Fruit fly (Drosophila melanogaster) whole organism, embryonic: ENCODE results near the gene CG17717.

Source experiments
- Asciz ChIP-seq: fragments of 200-800 bp; sonication (Bioruptor generic); optimal IDR thresholded peaks from 2 replicates; lab custom pipeline; 2017; ENCODE audit warnings: missing biosample characterization, mild to moderate bottlenecking, missing genetic modification characterization, missing genetic modification reagents
- CG10209 ChIP-seq: fragments of 200-800 bp; sonication (Bioruptor generic); optimal IDR thresholded peaks from 3 replicates; lab custom pipeline; 2017; ENCODE audit warnings: missing biosample characterization, mild to moderate bottlenecking, missing genetic modification characterization, missing genetic modification reagents
- CG10543 ChIP-seq: fragments of 200-800 bp; sonication (Bioruptor generic); optimal IDR thresholded peaks from 3 replicates; lab custom pipeline; 2017; ENCODE audit warnings: missing biosample characterization, mild to moderate bottlenecking, missing genetic modification characterization, moderate library complexity
- CG10979 ChIP-seq: fragments of 200-800 bp; sonication (Bioruptor generic); optimal IDR thresholded peaks from 2 replicates; lab custom pipeline; 2018; ENCODE audit warnings: missing biosample characterization, mild to moderate bottlenecking, missing genetic modification characterization, moderate library complexity
- CG11398 ChIP-seq: fragments of 200-800 bp; sonication (Bioruptor generic); optimal IDR thresholded peaks from 2 replicates; lab custom pipeline; 2016; ENCODE audit warnings: missing biosample characterization, missing genetic modification characterization
- CG11560 ChIP-seq: fragments of 200-800 bp; sonication (Bioruptor generic); IDR thresholded peaks from 3 replicates; pipeline ENCODE4 v1.3.6; 2022; ENCODE audit warnings: missing biosample characterization, missing genetic modification characterization
- CG12219 ChIP-seq: fragments of 200-800 bp; sonication (Bioruptor generic); optimal IDR thresholded peaks from 3 replicates; lab custom pipeline; 2018; ENCODE audit warnings: missing biosample characterization, mild to moderate bottlenecking, missing genetic modification characterization
- CG13296 ChIP-seq: fragments of 200-800 bp; sonication (Bioruptor generic); optimal IDR thresholded peaks from 3 replicates; lab custom pipeline; 2018; ENCODE audit warnings: missing biosample characterization, mild to moderate bottlenecking, missing genetic modification characterization
- CG14050 ChIP-seq: fragments of 200-800 bp; sonication (Bioruptor generic); IDR thresholded peaks from 3 replicates; pipeline ENCODE4 v1.3.6; 2022; ENCODE audit warnings: missing biosample characterization, missing genetic modification characterization
- CG1529 ChIP-seq: fragments of 200-800 bp; sonication (Bioruptor generic); optimal IDR thresholded peaks from 3 replicates; lab custom pipeline; 2018; ENCODE audit warnings: missing biosample characterization, missing genetic modification characterization
- CG15514 ChIP-seq: fragments of 200-800 bp; sonication (Bioruptor generic); optimal IDR thresholded peaks from 3 replicates; lab custom pipeline; 2017; ENCODE audit warnings: missing biosample characterization, missing genetic modification characterization, mild to moderate bottlenecking, moderate library complexity, missing genetic modification reagents
- CG16863 ChIP-seq: fragments of 200-800 bp; sonication (Bioruptor generic); optimal IDR thresholded peaks from 3 replicates; lab custom pipeline; 2016; ENCODE audit warnings: missing biosample characterization, missing genetic modification characterization
- CG30403 ChIP-seq: fragments of 200-800 bp; sonication (Bioruptor generic); optimal IDR thresholded peaks from 3 replicates; lab custom pipeline; 2016; ENCODE audit warnings: missing biosample characterization, missing genetic modification characterization
- CG4854 ChIP-seq: fragments of 200-800 bp; sonication (Bioruptor generic); optimal IDR thresholded peaks from 2 replicates; lab custom pipeline; 2016; ENCODE audit warnings: missing biosample characterization, missing genetic modification characterization, inconsistent platforms
- CG7271 ChIP-seq: fragments of 200-800 bp; sonication (Bioruptor generic); optimal IDR thresholded peaks from 2 replicates; lab custom pipeline; 2018; ENCODE audit warnings: missing biosample characterization, mild to moderate bottlenecking, missing genetic modification characterization, moderate library complexity
- CG7556 ChIP-seq: fragments of 200-800 bp; sonication (Bioruptor generic); optimal IDR thresholded peaks from 2 replicates; lab custom pipeline; 2017; ENCODE audit warnings: missing biosample characterization, mild to moderate bottlenecking, missing genetic modification characterization
- CG8089 ChIP-seq: fragments of 200-800 bp; sonication (Bioruptor generic); optimal IDR thresholded peaks from 3 replicates; lab custom pipeline; 2016; ENCODE audit warnings: missing biosample characterization, missing genetic modification characterization
- CG9876 ChIP-seq: fragments of 200-800 bp; sonication (Bioruptor generic); optimal IDR thresholded peaks from 2 replicates; lab custom pipeline; 2016; ENCODE audit warnings: missing biosample characterization, missing genetic modification characterization
- Deaf1 ChIP-seq: fragments of 200-800 bp; optimal IDR thresholded peaks from 3 replicates; lab custom pipeline; 2019; ENCODE audit warnings: missing biosample characterization, mild to moderate bottlenecking, missing genetic modification characterization, moderate library complexity
- Hr3 ChIP-seq: fragments of 200-800 bp; sonication (Bioruptor generic); optimal IDR thresholded peaks from 3 replicates; lab custom pipeline; 2016; ENCODE audit warnings: missing biosample characterization, missing genetic modification characterization
- Hr51 ChIP-seq, 2 experiments: fragments of 200-800 bp; sonication (Bioruptor generic); optimal IDR thresholded peaks; 2 replicates in 1 of 2; 3 replicates in 1 of 2; lab custom pipeline; 2016 to 2018; ENCODE audit warnings: missing biosample characterization in 2 of 2, missing genetic modification characterization in 2 of 2, mild to moderate bottlenecking in 1 of 2, moderate library complexity in 1 of 2
- MESR4 ChIP-seq: fragments of 200-800 bp; sonication (Bioruptor generic); optimal IDR thresholded peaks from 2 replicates; lab custom pipeline; 2018; ENCODE audit warnings: missing biosample characterization, mild to moderate bottlenecking, missing genetic modification characterization, moderate library complexity
- Med ChIP-seq: fragments of 200-800 bp; sonication (Bioruptor generic); peaks from one replicate; lab custom pipeline; 2016; ENCODE audit warnings: missing biosample characterization, missing genetic modification characterization, mild to moderate bottlenecking, inconsistent platforms, moderate library complexity
- Mrtf ChIP-seq: fragments of 200-800 bp; sonication (Bioruptor generic); IDR thresholded peaks from 3 replicates; pipeline ENCODE4 v1.3.6; 2022; ENCODE audit warnings: missing biosample characterization, missing genetic modification characterization
- NK7.1 ChIP-seq: fragments of 200-800 bp; sonication (Bioruptor generic); optimal IDR thresholded peaks from 3 replicates; lab custom pipeline; 2016; ENCODE audit warnings: missing biosample characterization, missing genetic modification characterization
- Rfx ChIP-seq: fragments of 200-800 bp; sonication (Bioruptor generic); IDR thresholded peaks from 2 replicates; pipeline ENCODE4 v1.3.6; 2022; ENCODE audit warnings: missing biosample characterization, missing genetic modification characterization
- Side ChIP-seq: fragments of 200-800 bp; sonication (Bioruptor generic); optimal IDR thresholded peaks from 2 replicates; lab custom pipeline; 2016; ENCODE audit warnings: missing biosample characterization, missing genetic modification characterization
- Sry-β ChIP-seq: fragments of 200-800 bp; sonication (Bioruptor generic); optimal IDR thresholded peaks from 2 replicates; lab custom pipeline; 2018; ENCODE audit warnings: missing biosample characterization, mild to moderate bottlenecking, missing genetic modification characterization, moderate library complexity
- Stat92E ChIP-seq, 3 experiments: fragments of >200 bp in 2 of 3; fragments of 200-800 bp in 1 of 3; sonication (Bioruptor generic) in 1 of 3; optimal IDR thresholded peaks; 2 replicates each; lab custom pipeline; 2017 to 2019; ENCODE audit warnings: missing biosample characterization in 3 of 3, missing genetic modification characterization in 3 of 3, mild to moderate bottlenecking in 1 of 3, moderate library complexity in 1 of 3
- ac ChIP-seq: fragments of 200-800 bp; sonication (Bioruptor generic); optimal IDR thresholded peaks from 3 replicates; lab custom pipeline; 2017; ENCODE audit warnings: missing biosample characterization, mild to moderate bottlenecking, missing genetic modification characterization
- ase ChIP-seq: fragments of 200-800 bp; sonication (Bioruptor generic); IDR thresholded peaks from 3 replicates; pipeline ENCODE4 v1.3.6; 2022; ENCODE audit warnings: missing biosample characterization, missing genetic modification characterization
- ci ChIP-seq: fragments of 200-800 bp; sonication (Bioruptor generic); IDR thresholded peaks from 3 replicates; pipeline ENCODE4 v1.3.6; 2022; ENCODE audit warnings: missing biosample characterization, missing genetic modification characterization
- dmrt11E ChIP-seq: fragments of 200-800 bp; sonication (Bioruptor generic); optimal IDR thresholded peaks from 3 replicates; lab custom pipeline; 2018; ENCODE audit warnings: missing biosample characterization, mild to moderate bottlenecking, missing genetic modification characterization, moderate library complexity
- dysf ChIP-seq: fragments of 200-800 bp; sonication (Bioruptor generic); IDR thresholded peaks from 3 replicates; pipeline ENCODE4 v1.3.6; 2022; ENCODE audit warnings: missing biosample characterization, missing genetic modification characterization
- fd3F ChIP-seq: fragments of 200-800 bp; sonication (Bioruptor generic); optimal IDR thresholded peaks from 2 replicates; lab custom pipeline; 2018; ENCODE audit warnings: missing biosample characterization, mild to moderate bottlenecking, missing genetic modification characterization, moderate library complexity
- gem ChIP-seq: fragments of 200-800 bp; sonication (Bioruptor generic); optimal IDR thresholded peaks from 2 replicates; lab custom pipeline; 2019; ENCODE audit warnings: missing biosample characterization, mild to moderate bottlenecking, missing genetic modification characterization, moderate library complexity
- h ChIP-seq: fragments of >200 bp; optimal IDR thresholded peaks from 2 replicates; lab custom pipeline; 2017
- hbn ChIP-seq: fragments of 200-800 bp; sonication (Bioruptor generic); IDR thresholded peaks from 2 replicates; pipeline ENCODE4 v1.3.6; 2022; ENCODE audit warnings: missing biosample characterization, missing genetic modification characterization; ENCODE audit not compliant: partially characterized antibody
- inv ChIP-seq: fragments of 200-800 bp; sonication (Bioruptor generic); IDR thresholded peaks from 2 replicates; pipeline ENCODE4 v1.3.6; 2022; ENCODE audit warnings: missing biosample characterization, missing genetic modification characterization; ENCODE audit not compliant: partially characterized antibody
- lab ChIP-seq: fragments of 200-800 bp; sonication (Bioruptor generic); optimal IDR thresholded peaks from 3 replicates; lab custom pipeline; 2017; ENCODE audit warnings: missing biosample characterization, missing genetic modification characterization, mild to moderate bottlenecking, moderate library complexity, missing genetic modification reagents
- lola ChIP-seq, 3 experiments: fragments of >200 bp in 2 of 3; fragments of 200-800 bp in 1 of 3; sonication (Bioruptor generic) in 1 of 3; optimal IDR thresholded peaks; 2 replicates each; lab custom pipeline; 2017 to 2019; ENCODE audit warnings: missing biosample characterization in 3 of 3, missing genetic modification characterization in 3 of 3, mild to moderate bottlenecking in 1 of 3, moderate library complexity in 1 of 3
- nau ChIP-seq: fragments of 200-800 bp; sonication (Bioruptor generic); optimal IDR thresholded peaks from 3 replicates; lab custom pipeline; 2017; ENCODE audit warnings: missing biosample characterization, mild to moderate bottlenecking, missing genetic modification characterization, missing genetic modification reagents
- pfk ChIP-seq: fragments of 200-800 bp; sonication (Bioruptor generic); optimal IDR thresholded peaks from 2 replicates; lab custom pipeline; 2018; ENCODE audit warnings: missing biosample characterization, mild to moderate bottlenecking, missing genetic modification characterization, moderate library complexity
- pum ChIP-seq: fragments of 200-800 bp; sonication (Bioruptor generic); optimal IDR thresholded peaks from 2 replicates; lab custom pipeline; 2016; ENCODE audit warnings: missing biosample characterization, missing genetic modification characterization
- sens ChIP-seq: fragments of 200-800 bp; sonication (Bioruptor generic); peaks from one replicate; lab custom pipeline; 2016; ENCODE audit warnings: missing biosample characterization, missing genetic modification characterization
- sima ChIP-seq: fragments of 200-800 bp; sonication (Bioruptor generic); optimal IDR thresholded peaks from 2 replicates; lab custom pipeline; 2016; ENCODE audit warnings: missing biosample characterization, missing genetic modification characterization
- slbo ChIP-seq: fragments of 200-800 bp; sonication (Bioruptor generic); IDR thresholded peaks from 2 replicates; pipeline ENCODE4 v1.3.6; 2022; ENCODE audit warnings: missing biosample characterization, missing genetic modification characterization
- tio ChIP-seq: fragments of 200-800 bp; sonication (Bioruptor generic); optimal IDR thresholded peaks from 2 replicates; lab custom pipeline; 2017; ENCODE audit warnings: missing biosample characterization, missing genetic modification characterization, inconsistent platforms
- trem ChIP-seq: fragments of 200-800 bp; optimal IDR thresholded peaks from 3 replicates; lab custom pipeline; 2019; ENCODE audit warnings: missing biosample characterization, mild to moderate bottlenecking, missing genetic modification characterization, moderate library complexity
- twi ChIP-seq: fragments of 200-800 bp; optimal IDR thresholded peaks from 2 replicates; lab custom pipeline; 2019; ENCODE audit warnings: missing biosample characterization, mild to moderate bottlenecking, missing genetic modification characterization, moderate library complexity
- usp ChIP-seq: fragments of >200 bp; optimal IDR thresholded peaks from 2 replicates; lab custom pipeline; 2017; ENCODE audit warnings: missing biosample characterization, missing genetic modification characterization

Gene CG17717

DNA sequence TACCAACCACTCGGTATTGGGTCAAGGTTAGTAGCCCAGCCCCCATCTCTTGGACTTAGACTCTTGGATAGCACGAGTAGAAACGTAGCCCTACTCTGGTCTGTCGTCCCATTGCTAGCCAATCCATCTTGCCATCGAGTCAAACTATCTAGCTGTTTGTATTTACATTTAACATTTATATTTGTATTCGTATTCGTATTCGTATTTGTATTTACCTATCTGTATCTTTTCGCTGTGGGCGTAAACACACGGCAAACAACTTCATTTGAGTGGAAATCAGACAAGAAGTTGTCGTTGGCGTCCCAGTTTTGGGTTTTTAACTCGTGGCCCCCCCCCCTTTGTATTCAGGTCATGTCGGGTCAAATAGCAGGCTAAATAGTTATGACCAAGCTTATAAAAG lies 25.2 kb downstream of the CG17717 start (continued):
- TF ChIP-seq Side (GFP tag; lab: Kevin White, UChicago) = peak; percentile 49
- no peak for TF ChIP-seq MESR4 (GFP tag; lab: Kevin White, UChicago)
- TF ChIP-seq CG1529 = peak; percentile 30
- TF ChIP-seq hbn = no peak
- TF ChIP-seq pfk (GFP tag; lab: Kevin White, UChicago) = no peak
- no peak for TF ChIP-seq inv
- TF ChIP-seq tio (GFP tag; lab: Kevin White, UChicago) = no peak
- TF ChIP-seq CG10979 (tag; lab: Kevin White, UChicago) = peak; percentile 7
- peak in 1 of 2 experiments; percentile 8 for TF ChIP-seq Hr51 (GFP tag; optimal IDR thresholded peaks at IDR 0.05; lab: Kevin White, UChicago)
- no peak for TF ChIP-seq usp (GFP tag; lab: Kevin White, UChicago)
- no peak for TF ChIP-seq ci (GFP tag; lab: Robert Waterston, UW)
- TF ChIP-seq pum (GFP tag; lab: Kevin White, UChicago) = peak; percentile 7
- no peak for TF ChIP-seq Rfx (GFP tag; lab: Robert Waterston, UW)
- no peak for TF ChIP-seq ase (GFP tag; lab: Robert Waterston, UW)
- TF ChIP-seq nau (GFP tag; lab: Kevin White, UChicago) = peak; percentile 54
- TF ChIP-seq CG4854 = peak; percentile 5
- TF ChIP-seq CG11398 (GFP tag; lab: Kevin White, UChicago) = peak; percentile 14
- TF ChIP-seq NK7.1 (GFP tag; lab: Kevin White, UChicago) = no peak
- TF ChIP-seq h (lab: Kevin White, UChicago) = no peak
- TF ChIP-seq sima (GFP tag; lab: Kevin White, UChicago) = no peak
- TF ChIP-seq Stat92E (GFP tag; optimal IDR thresholded peaks at IDR 0.05; lab: Kevin White, UChicago) = no peak
- peak; percentile 36 for TF ChIP-seq CG8089 (GFP tag; lab: Kevin White, UChicago)
- no peak for TF ChIP-seq Hr3
- peak; percentile 25 for TF ChIP-seq fd3F (GFP tag; lab: Kevin White, UChicago)
- peak; percentile 61 for TF ChIP-seq CG10209 (GFP tag; lab: Kevin White, UChicago)
- no peak for TF ChIP-seq twi (tag; lab: Kevin White, UChicago)
- peak; percentile 45 for TF ChIP-seq CG15514
- TF ChIP-seq slbo (GFP tag; lab: Robert Waterston, UW) = no peak
- peak; percentile 58 for TF ChIP-seq dmrt11E (tag; lab: Kevin White, UChicago)
- TF ChIP-seq trem (tag; lab: Kevin White, UChicago) = peak; percentile 5
- no peak for TF ChIP-seq CG14050 (GFP tag; lab: Robert Waterston, UW)
- TF ChIP-seq CG16863 = no peak
- no peak; the same call in 2 of the 3 replicates for TF ChIP-seq dysf (GFP tag; lab: Robert Waterston, UW)
- no peak for TF ChIP-seq CG7271 (tag; lab: Kevin White, UChicago)
- no peak for TF ChIP-seq Mrtf
- TF ChIP-seq ac (GFP tag; lab: Kevin White, UChicago) = peak; percentile 72
- no peak for TF ChIP-seq CG30403 (GFP tag; lab: Kevin White, UChicago)
- peak; percentile 80 for TF ChIP-seq Med (GFP tag; lab: Kevin White, UChicago)
- no peak for TF ChIP-seq CG11560 (tag; lab: Robert Waterston, UW)
- peak; percentile 10 for TF ChIP-seq CG7556 (GFP tag; lab: Kevin White, UChicago)
- TF ChIP-seq CG13296 (GFP tag; lab: Kevin White, UChicago) = peak; percentile 53
- TF ChIP-seq gem (tag; lab: Kevin White, UChicago) = peak; percentile 44
- peak; percentile 78 for TF ChIP-seq sens (GFP tag; lab: Kevin White, UChicago)
- no peak for TF ChIP-seq CG9876 (GFP tag; lab: Kevin White, UChicago)
- no peak for TF ChIP-seq Deaf1 (tag; lab: Kevin White, UChicago)
- TF ChIP-seq CG10543 (GFP tag; lab: Kevin White, UChicago) = peak; percentile 44
- TF ChIP-seq lab = peak; percentile 75
- TF ChIP-seq Sry-β (GFP tag; lab: Kevin White, UChicago) = no peak
- TF ChIP-seq CG12219 (GFP tag; lab: Kevin White, UChicago) = peak; percentile 21
- TF ChIP-seq Asciz (GFP tag; lab: Kevin White, UChicago) = peak; percentile 31
- TF ChIP-seq lola (GFP tag; optimal IDR thresholded peaks at IDR 0.05; lab: Kevin White, UChicago) = peak in 1 of 3 experiments; percentile 20
